Worm (Caenorhabditis elegans): ENCODE data around the gene C39B10.7.

Gene C39B10.7

ce11 chrX:10476573-10476972, at the start of gene C39B10.7:
C39B10.7 (plus strand) TSS chrX:10476873.
- TF ChIP-seq unc-62 (GFP tag; optimal IDR thresholded peaks at IDR 0.05) = no peak

- TF ChIP-seq unc-62 (GFP tag; optimal IDR thresholded peaks at IDR 0.05) = no peak
Measured at ce11 chrX:10428109-10428508, 48.6 kb upstream of the C39B10.7 start.

- TF ChIP-seq unc-62 (GFP tag; optimal IDR thresholded peaks at IDR 0.05) = no peak
Measured at ce11 chrX:10428557-10428956, 48.1 kb upstream of the C39B10.7 start, which contains the start of gene mig-15. mig-15 (minus strand) TSS chrX:10428657.

ce11 chrX:10429203-10429602, 47.5 kb upstream of the C39B10.7 start:
- no peak for TF ChIP-seq unc-62 (GFP tag; optimal IDR thresholded peaks at IDR 0.05)

- no peak for TF ChIP-seq unc-62 (GFP tag; optimal IDR thresholded peaks at IDR 0.05)
Measured at ce11 chrX:10430866-10431265, 45.8 kb upstream of the C39B10.7 start.

ce11 chrX:10432786-10433185, 43.9 kb upstream of the C39B10.7 start:
- no peak for TF ChIP-seq unc-62 (GFP tag; optimal IDR thresholded peaks at IDR 0.05)

- TF ChIP-seq unc-62 (GFP tag; optimal IDR thresholded peaks at IDR 0.05) = no peak
Measured at ce11 chrX:10433863-10434262, 42.8 kb upstream of the C39B10.7 start.

ce11 chrX:10435492-10435939, 41.2 kb upstream of the C39B10.7 start:
- no peak for TF ChIP-seq unc-62 (GFP tag; optimal IDR thresholded peaks at IDR 0.05)

- TF ChIP-seq unc-62 (GFP tag; optimal IDR thresholded peaks at IDR 0.05) = no peak
Measured at ce11 chrX:10437421-10437820, 39.3 kb upstream of the C39B10.7 start.

ce11 chrX:10440781-10441180, 35.9 kb upstream of the C39B10.7 start:
- no peak for TF ChIP-seq unc-62 (GFP tag; optimal IDR thresholded peaks at IDR 0.05)

- TF ChIP-seq unc-62 (GFP tag; optimal IDR thresholded peaks at IDR 0.05) = no peak
Measured at ce11 chrX:10443836-10444235, 32.8 kb upstream of the C39B10.7 start, which contains the start of gene C39B10.3. C39B10.3 (plus strand) TSS chrX:10444136.

- no peak for TF ChIP-seq unc-62 (GFP tag; optimal IDR thresholded peaks at IDR 0.05)
Measured at ce11 chrX:10444705-10445104, 32.0 kb upstream of the C39B10.7 start, which contains the start of gene C39B10.4. C39B10.4 (plus strand) TSS chrX:10445005.

ce11 chrX:10446982-10447381, 29.7 kb upstream of the C39B10.7 start, which contains the start of gene C39B10.5:
C39B10.5 (plus strand) TSS chrX:10447343.
- no peak for TF ChIP-seq unc-62 (GFP tag; optimal IDR thresholded peaks at IDR 0.05)

ce11 chrX:10453960-10454359, 22.7 kb upstream of the C39B10.7 start, which contains the start of gene lgc-41:
lgc-41 (plus strand) TSS chrX:10454260.
- no peak for TF ChIP-seq unc-62 (GFP tag; optimal IDR thresholded peaks at IDR 0.05)

- TF ChIP-seq unc-62 (GFP tag; optimal IDR thresholded peaks at IDR 0.05) = no peak
Measured at ce11 chrX:10462391-10462790, 14.3 kb upstream of the C39B10.7 start.

ce11 chrX:10463542-10463941, 13.1 kb upstream of the C39B10.7 start, which contains the start of gene C39B10.1:
C39B10.1 (minus strand) TSS chrX:10463642.
- no peak for TF ChIP-seq unc-62 (GFP tag; optimal IDR thresholded peaks at IDR 0.05)

ce11 chrX:10474998-10475577, 1.6 kb upstream of the C39B10.7 start, which contains the start of gene elt-4:
elt-4 (plus strand) TSS chrX:10475527.
- no peak for TF ChIP-seq unc-62 (GFP tag; optimal IDR thresholded peaks at IDR 0.05)
